Fruit fly (Drosophila melanogaster): ENCODE results near the gene CG10352.
A peak's percentile ranks its signal among the peaks of the same experiment; 100 is the strongest.

Gene CG10352

dm6 chrX:11846049-11846718 lies 30.8 kb downstream of the CG10352 start, which contains the start of gene CG15740 (continued):
- TF ChIP-seq CG11456 (GFP tag; IDR thresholded peaks at IDR 0.05) (0 out of 3 replicates have a peak, but pooled peaks have one; percentile 9), CG7987 (GFP tag; optimal IDR thresholded peaks at IDR 0.05) (no peak), Spps (tag; optimal IDR thresholded peaks at IDR 0.05) (no peak), jigr1 (GFP tag; IDR thresholded peaks at IDR 0.05) (peak; percentile 21; the same call in 1 of the 3 replicates), CG17361 (GFP tag; IDR thresholded peaks at IDR 0.05) (peak; percentile 44; the same call in 2 of the 3 replicates), sob (GFP tag; IDR thresholded peaks at IDR 0.05) (peak; percentile 25; the same call in 1 of the 2 replicates), Oaz (GFP tag; IDR thresholded peaks at IDR 0.05) (0 out of 2 replicates have a peak, but pooled peaks have one; percentile 29), p53 (GFP tag; optimal IDR thresholded peaks at IDR 0.05) (no peak), pnt (GFP tag; optimal IDR thresholded peaks at IDR 0.05) (peak; percentile 45), hkb (optimal IDR thresholded peaks at IDR 0.05) (no peak), hkb (GFP tag; IDR thresholded peaks at IDR 0.05) (peak; percentile 77), Sox100B (GFP tag; optimal IDR thresholded peaks at IDR 0.05) (peak; percentile 58), CG32767 (GFP tag; IDR thresholded peaks at IDR 0.05) (peak; percentile 42; the same call in 1 of the 2 replicates), CG17328 (GFP tag; IDR thresholded peaks at IDR 0.05) (peak; percentile 47; the same call in 1 of the 2 replicates), dmrt99B (tag; optimal IDR thresholded peaks at IDR 0.05) (peak; percentile 79), danr (GFP tag; IDR thresholded peaks at IDR 0.05) (peak; percentile 53; the same call in 1 of the 2 replicates), ttk (GFP tag; IDR thresholded peaks at IDR 0.05) (peak; percentile 58; the same call in 1 of the 2 replicates), CG4854 (GFP tag; optimal IDR thresholded peaks at IDR 0.05) (no peak), Med (GFP tag) (peak; percentile 84), CG30403 (GFP tag; optimal IDR thresholded peaks at IDR 0.05) (peak; percentile 61), CG11504 (tag; optimal IDR thresholded peaks at IDR 0.05) (peak; percentile 73), seq (GFP tag; IDR thresholded peaks at IDR 0.05) (peak; percentile 76), stc (GFP tag; IDR thresholded peaks at IDR 0.05) (peak; percentile 62; the same call in 1 of the 2 replicates), mam (GFP tag; optimal IDR thresholded peaks at IDR 0.05) (peak; percentile 23), stwl (tag; optimal IDR thresholded peaks at IDR 0.05) (no peak), CG9437 (GFP tag; optimal IDR thresholded peaks at IDR 0.05) (no peak), bab2 (GFP tag; optimal IDR thresholded peaks at IDR 0.05) (peak; percentile 30), esg (GFP tag; conservative IDR thresholded peaks at IDR 0.05) (peak; percentile 69), CG10209 (GFP tag; optimal IDR thresholded peaks at IDR 0.05) (peak; percentile 2), Xbp1 (GFP tag; optimal IDR thresholded peaks at IDR 0.05) (peak; percentile 45), Trl (optimal IDR thresholded peaks at IDR 0.05) (no peak), Trl (GFP tag; optimal IDR thresholded peaks at IDR 0.05) (peak; percentile 46), Chrac-16 (GFP tag; optimal IDR thresholded peaks at IDR 0.05) (peak; percentile 8), CG2678 (tag; optimal IDR thresholded peaks at IDR 0.05) (peak; percentile 49), CG11093 (GFP tag; IDR thresholded peaks at IDR 0.05) (peak; percentile 40; the same call in 1 of the 3 replicates), E2f2 (GFP tag; IDR thresholded peaks at IDR 0.05) (peak; percentile 37; the same call in 1 of the 2 replicates), crol (GFP tag; IDR thresholded peaks at IDR 0.05) (0 out of 2 replicates have a peak, but pooled peaks have one; percentile 23), Hsf (GFP tag; optimal IDR thresholded peaks at IDR 0.05) (peak; percentile 23), en (GFP tag; optimal IDR thresholded peaks at IDR 0.05) (no peak), CG16813 (GFP tag; IDR thresholded peaks at IDR 0.05; ENCODE audit: partially characterized antibody) (no peak), H2.0 (GFP tag; IDR thresholded peaks at IDR 0.05) (peak; percentile 44; the same call in 1 of the 2 replicates), gem (tag; optimal IDR thresholded peaks at IDR 0.05) (peak; percentile 53), wor (GFP tag; IDR thresholded peaks at IDR 0.05) (peak; percentile 45; the same call in 1 of the 2 replicates), Nf-YA (GFP tag; IDR thresholded peaks at IDR 0.05) (peak; percentile 50; the same call in 1 of the 2 replicates), pan (optimal IDR thresholded peaks at IDR 0.05) (no peak), pan (GFP tag; optimal IDR thresholded peaks at IDR 0.05 in 1 of 2, IDR thresholded peaks at IDR 0.05 in 1 of 2) (peak in 1 of 2 experiments; percentile 55), jumu (GFP tag; optimal IDR thresholded peaks at IDR 0.05) (peak; percentile 25), sisA (GFP tag; IDR thresholded peaks at IDR 0.05) (peak; percentile 71), CG17186 (GFP tag; optimal IDR thresholded peaks at IDR 0.05) (no peak), sr (GFP tag; IDR thresholded peaks at IDR 0.05) (no peak), Xrp1 (GFP tag; IDR thresholded peaks at IDR 0.05) (peak; percentile 39; the same call in 1 of the 2 replicates)

Data from whole organism, embryonic.